Fruit fly (Drosophila melanogaster): ENCODE results near the gene Gmd.
A peak's percentile ranks its signal among the peaks of the same experiment; 100 is the strongest.

Gmd gene

DNA sequence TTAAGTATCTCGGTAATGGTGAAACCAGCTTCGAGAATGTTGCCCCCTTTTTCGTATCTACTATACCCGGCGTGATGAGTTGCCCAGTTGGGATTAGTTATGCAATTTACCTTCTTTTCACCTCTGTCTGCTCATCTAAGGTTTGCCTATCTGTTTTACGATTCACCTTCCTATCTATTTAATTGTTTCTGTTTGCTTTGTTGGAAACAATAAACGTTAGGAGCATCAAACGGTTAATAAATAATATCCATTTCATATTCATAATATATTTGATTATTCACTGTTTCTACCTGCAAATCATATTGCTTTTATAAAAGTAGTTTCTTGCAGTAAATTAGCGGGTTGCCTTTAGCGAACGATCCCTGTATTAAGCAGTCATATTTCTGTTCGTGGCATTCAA lies 30.4 kb upstream of the Gmd start:
- TF ChIP-seq CG32121 (GFP tag; IDR thresholded peaks at IDR 0.05) (no peak), CG8159 (tag; optimal IDR thresholded peaks at IDR 0.05) (peak; percentile 0), Snoo (tag; optimal IDR thresholded peaks at IDR 0.05) (no peak), CG9948 (tag; optimal IDR thresholded peaks at IDR 0.05) (no peak), CG15710 (tag; optimal IDR thresholded peaks at IDR 0.05) (no peak), Ets98B (GFP tag; IDR thresholded peaks at IDR 0.05) (peak; percentile 25; the same call in 1 of the 2 replicates), EcR (GFP tag; optimal IDR thresholded peaks at IDR 0.05) (peak; percentile 19), CG10348 (GFP tag; IDR thresholded peaks at IDR 0.05) (no peak), CG17806 (tag; optimal IDR thresholded peaks at IDR 0.05) (no peak)

DNA sequence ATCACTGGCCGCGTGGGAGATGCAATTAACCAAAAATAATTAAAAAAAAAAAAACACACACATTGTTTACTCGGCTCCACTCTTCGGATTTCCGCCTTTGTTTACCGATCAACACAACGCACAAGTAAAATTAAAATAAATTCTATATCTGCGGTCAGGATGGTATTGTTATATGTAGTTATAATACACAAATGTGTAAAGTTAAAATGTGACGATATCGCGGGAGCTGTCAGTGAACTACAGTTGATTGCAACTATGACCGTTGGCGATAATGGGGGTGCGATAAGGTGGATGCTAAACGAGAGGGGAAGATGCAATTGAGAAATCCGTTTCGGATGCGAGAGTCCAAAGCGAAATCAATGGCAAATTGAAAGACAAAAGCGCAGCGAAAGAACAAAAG lies 29.5 kb upstream of the Gmd start:
- TF ChIP-seq CG8301 (tag; optimal IDR thresholded peaks at IDR 0.05) (no peak), EcR (GFP tag; optimal IDR thresholded peaks at IDR 0.05) (peak; percentile 47), D1 (tag; optimal IDR thresholded peaks at IDR 0.05) (no peak)

DNA sequence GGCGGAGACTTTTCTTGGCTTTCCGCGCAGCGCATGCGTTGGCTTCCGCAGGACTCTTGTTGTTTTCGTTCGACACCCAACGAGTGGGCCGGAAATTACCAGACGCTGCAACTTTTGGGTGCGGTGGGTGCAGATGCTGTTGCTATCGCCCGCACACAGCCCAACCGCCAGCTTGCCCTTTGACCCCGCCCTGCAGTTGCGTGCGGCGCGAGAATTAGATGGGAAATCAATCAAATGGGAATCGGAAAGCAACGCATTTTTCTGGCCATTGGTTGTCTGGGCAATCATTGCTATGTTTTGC lies 28.6 kb upstream of the Gmd start:
- TF ChIP-seq CG8159 (tag; optimal IDR thresholded peaks at IDR 0.05) (no peak), fd96Ca (GFP tag; IDR thresholded peaks at IDR 0.05) (no peak), CG10348 (GFP tag; IDR thresholded peaks at IDR 0.05) (no peak), CG15710 (tag; optimal IDR thresholded peaks at IDR 0.05) (no peak), D1 (tag; optimal IDR thresholded peaks at IDR 0.05) (no peak), Pif1A (GFP tag; optimal IDR thresholded peaks at IDR 0.05) (no peak), Ets98B (GFP tag; IDR thresholded peaks at IDR 0.05) (no peak), rn (GFP tag; IDR thresholded peaks at IDR 0.05) (no peak), CG17806 (tag; optimal IDR thresholded peaks at IDR 0.05) (no peak), Pif1B (GFP tag; optimal IDR thresholded peaks at IDR 0.05) (no peak), CG32121 (GFP tag; IDR thresholded peaks at IDR 0.05) (no peak), CG34367 (tag; optimal IDR thresholded peaks at IDR 0.05) (no peak)

DNA sequence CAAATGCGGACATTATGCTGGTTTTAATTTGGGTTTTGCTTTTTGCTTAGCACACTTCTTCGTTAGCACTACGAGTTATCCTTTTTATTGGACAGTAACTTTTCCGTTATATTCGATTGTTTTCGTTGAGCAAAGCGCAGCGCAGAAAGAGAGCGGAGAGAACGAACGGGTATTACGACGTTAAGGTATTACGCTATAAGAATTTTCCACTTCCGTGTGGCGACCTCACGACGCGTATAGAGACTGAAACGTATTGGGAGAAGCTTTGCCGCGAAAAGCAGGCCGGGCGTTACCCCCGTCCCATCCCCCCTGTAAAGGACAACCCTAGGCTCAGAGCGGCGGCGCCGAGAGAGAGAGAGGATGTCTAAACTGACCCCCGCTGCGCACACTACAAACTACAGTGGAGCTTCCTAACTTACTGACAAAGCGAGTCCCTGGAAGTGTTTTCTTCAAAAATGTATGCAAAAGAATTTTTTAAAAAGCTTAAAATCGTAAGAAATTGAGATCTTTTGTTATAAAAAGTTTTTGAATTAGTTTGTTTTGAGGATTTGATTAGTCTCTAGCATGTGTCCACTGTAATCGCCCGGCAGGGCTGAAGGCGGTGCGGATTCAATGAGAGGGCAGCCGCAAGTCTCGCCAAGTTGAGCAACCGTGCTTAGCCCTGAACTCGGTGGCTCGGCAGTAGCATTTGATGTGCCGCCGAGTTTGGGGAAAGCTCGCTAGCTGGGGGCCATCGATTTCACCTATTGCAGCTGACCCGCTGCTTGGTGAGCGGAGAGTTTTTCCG lies 28.0 kb upstream of the Gmd start:
- TF ChIP-seq Pif1B (GFP tag; optimal IDR thresholded peaks at IDR 0.05) (peak; percentile 86), Snoo (tag; optimal IDR thresholded peaks at IDR 0.05) (peak; percentile 70), CG13204 (GFP tag; optimal IDR thresholded peaks at IDR 0.05) (peak; percentile 69), CG17806 (tag; optimal IDR thresholded peaks at IDR 0.05) (peak; percentile 89), EcR (GFP tag; optimal IDR thresholded peaks at IDR 0.05) (peak; percentile 38), CG9948 (tag; optimal IDR thresholded peaks at IDR 0.05) (peak; percentile 89), rn (GFP tag; IDR thresholded peaks at IDR 0.05) (peak; percentile 61; the same call in 1 of the 2 replicates), CG4496 (GFP tag; IDR thresholded peaks at IDR 0.05) (peak; percentile 94), CG15710 (tag; optimal IDR thresholded peaks at IDR 0.05) (peak; percentile 90), gl (tag; optimal IDR thresholded peaks at IDR 0.05) (peak; percentile 73), CG8159 (tag; optimal IDR thresholded peaks at IDR 0.05) (peak; percentile 90), CG12605 (GFP tag; IDR thresholded peaks at IDR 0.05) (peak; percentile 91), CG8301 (tag; optimal IDR thresholded peaks at IDR 0.05) (peak; percentile 81), Pif1A (GFP tag; optimal IDR thresholded peaks at IDR 0.05) (peak; percentile 90), D1 (tag; optimal IDR thresholded peaks at IDR 0.05) (peak; percentile 41), fd96Ca (GFP tag; IDR thresholded peaks at IDR 0.05) (peak; percentile 90), CG14655 (GFP tag; optimal IDR thresholded peaks at IDR 0.05) (peak; percentile 83), CG32121 (GFP tag; IDR thresholded peaks at IDR 0.05) (peak; percentile 89), CG10348 (GFP tag; IDR thresholded peaks at IDR 0.05) (peak; percentile 76), Ets98B (GFP tag; IDR thresholded peaks at IDR 0.05) (peak; percentile 88), CG34367 (tag; optimal IDR thresholded peaks at IDR 0.05) (peak; percentile 88)

DNA sequence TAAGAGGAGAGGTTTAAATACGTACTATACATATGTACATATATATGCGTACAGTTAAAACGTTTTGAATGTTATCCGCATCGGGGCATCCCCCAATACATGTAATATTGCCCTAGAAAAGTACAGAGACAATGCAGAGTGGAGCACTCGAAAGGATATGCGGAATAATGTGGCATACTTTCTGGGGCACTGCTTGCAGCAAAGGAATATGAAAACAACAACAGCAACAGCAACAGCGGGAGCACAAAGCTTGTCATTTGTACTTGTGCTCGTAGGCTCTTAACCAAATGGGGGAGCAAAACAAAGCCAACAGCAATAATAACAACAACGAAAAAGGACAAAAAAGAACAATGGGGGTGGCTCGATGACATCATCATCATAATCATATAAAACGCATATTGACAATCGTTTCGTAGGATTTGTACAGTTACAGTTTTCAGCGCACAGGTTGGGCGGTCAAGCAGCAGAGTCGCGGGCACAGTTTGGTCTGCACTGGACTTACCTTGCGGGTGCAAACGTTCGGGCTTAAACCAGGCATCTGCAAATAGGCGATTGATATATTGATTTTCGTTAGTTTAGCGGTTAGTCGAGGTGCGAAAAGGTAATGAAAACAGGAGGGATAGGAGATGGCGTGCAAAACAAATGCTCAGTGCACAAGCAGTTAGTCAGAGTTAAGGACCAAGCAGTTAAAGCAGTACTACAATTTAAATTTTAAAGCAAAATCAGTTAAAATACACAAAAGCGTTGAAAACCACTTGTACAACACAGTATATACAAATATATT lies 27.0 kb upstream of the Gmd start:
- no peak for TF ChIP-seq CG17806 (tag; optimal IDR thresholded peaks at IDR 0.05)
- no peak for TF ChIP-seq Ets98B (GFP tag; IDR thresholded peaks at IDR 0.05)
- no peak for TF ChIP-seq CG9948 (tag; optimal IDR thresholded peaks at IDR 0.05)
- TF ChIP-seq Pif1B (GFP tag; optimal IDR thresholded peaks at IDR 0.05), result no peak
- no peak for TF ChIP-seq CG8159 (tag; optimal IDR thresholded peaks at IDR 0.05)
- no peak for TF ChIP-seq CG8301 (tag; optimal IDR thresholded peaks at IDR 0.05)
- no peak for TF ChIP-seq Snoo (tag; optimal IDR thresholded peaks at IDR 0.05)
- TF ChIP-seq Pif1A (GFP tag; optimal IDR thresholded peaks at IDR 0.05), result no peak
- TF ChIP-seq EcR (GFP tag; optimal IDR thresholded peaks at IDR 0.05), result no peak
- TF ChIP-seq CG12605 (GFP tag; IDR thresholded peaks at IDR 0.05), result no peak
- TF ChIP-seq CG14655 (GFP tag; optimal IDR thresholded peaks at IDR 0.05), result no peak
- TF ChIP-seq CG13204 (GFP tag; optimal IDR thresholded peaks at IDR 0.05), result no peak
- TF ChIP-seq rn (GFP tag; IDR thresholded peaks at IDR 0.05), result no peak
- TF ChIP-seq D1 (tag; optimal IDR thresholded peaks at IDR 0.05), result no peak
